Worm (Caenorhabditis elegans) whole organism, L4 larva: Measurements from ENCODE around the gene Y44A6C.2.

Experiments used
- D1046.2 ChIP-seq: fragments of 200-800 bp; sonication (Bioruptor generic); IDR thresholded peaks from 2 replicates; pipeline ENCODE4 v1.3.6; 2022; ENCODE audit warnings: missing genetic modification characterization, missing compliant biosample characterization
- F26F4.8 ChIP-seq: fragments of 200-800 bp; sonication (Bioruptor generic); conservative IDR thresholded peaks from 2 replicates; pipeline ENCODE4 v1.3.6; 2022; ENCODE audit warnings: missing genetic modification characterization, missing compliant biosample characterization
- F37D6.2 ChIP-seq: sonication (generic microtip); optimal IDR thresholded peaks from 2 replicates; lab custom pipeline; 2016; ENCODE audit warnings: mild to moderate bottlenecking, missing genetic modification characterization, missing compliant biosample characterization
- F44E2.7 ChIP-seq: fragments of 200-800 bp; sonication (Bioruptor generic); IDR thresholded peaks from 2 replicates; pipeline ENCODE4 v2.1.2; 2022; ENCODE audit warnings: missing genetic modification characterization, missing compliant biosample characterization
- F49E8.2 ChIP-seq: sonication (generic microtip); optimal IDR thresholded peaks from 2 replicates; lab custom pipeline; 2016; ENCODE audit warnings: missing compliant biosample characterization, mild to moderate bottlenecking, missing genetic modification characterization, borderline replicate concordance
- Y105C5A.15 ChIP-seq: fragments of 200-800 bp; sonication (Bioruptor generic); IDR thresholded peaks from 2 replicates; pipeline ENCODE4 v1.3.6; 2022; ENCODE audit warnings: missing genetic modification characterization, missing compliant biosample characterization
- Y48G9A.11 ChIP-seq: fragments of 200-800 bp; sonication (Bioruptor generic); IDR thresholded peaks from 2 replicates; pipeline ENCODE4 v1.3.6; 2022; ENCODE audit warnings: missing genetic modification reagents, missing genetic modification characterization, missing compliant biosample characterization
- ZK337.2 ChIP-seq: fragments of 200-800 bp; sonication (Bioruptor generic); IDR thresholded peaks from 2 replicates; pipeline ENCODE4 v1.3.6; 2022; ENCODE audit warnings: missing genetic modification reagents, missing genetic modification characterization, missing compliant biosample characterization
- aha-1 ChIP-seq: fragments of 150-350 bp; peaks from one replicate; lab custom pipeline; 2014; ENCODE audit warnings: missing biosample characterization, missing genetic modification characterization
- arid-1 ChIP-seq: fragments of 200-800 bp; sonication (Bioruptor generic); conservative IDR thresholded peaks from 2 replicates; pipeline ENCODE4 v1.3.6; 2022; ENCODE audit warnings: missing genetic modification reagents, missing genetic modification characterization, missing compliant biosample characterization
- daf-12 ChIP-seq: fragments of 150-350 bp; optimal IDR thresholded peaks from 2 replicates; lab custom pipeline; 2014; ENCODE audit warnings: missing biosample characterization, missing genetic modification reagents, missing genetic modification characterization
- daf-16 ChIP-seq, 3 experiments: sonication (generic microtip); optimal IDR thresholded peaks; 2 replicates each; lab custom pipeline; 2016 to 2017; ENCODE audit warnings: missing genetic modification characterization in 3 of 3, missing genetic modification reagents in 3 of 3, mild to moderate bottlenecking in 2 of 3, missing compliant biosample characterization in 2 of 3, missing biosample characterization in 1 of 3, moderate library complexity in 1 of 3
- daf-19 ChIP-seq: fragments of 200-800 bp; sonication (Bioruptor generic); conservative IDR thresholded peaks from 2 replicates; pipeline ENCODE4 v1.3.6; 2022; ENCODE audit warnings: missing genetic modification characterization, missing compliant biosample characterization
- daf-8 ChIP-seq: fragments of 200-800 bp; sonication (Bioruptor generic); IDR thresholded peaks from 2 replicates; pipeline ENCODE4 v1.3.6; 2022; ENCODE audit warnings: missing genetic modification characterization, missing compliant biosample characterization
- dpl-1 ChIP-seq: fragments of 150-350 bp; optimal IDR thresholded peaks from 2 replicates; lab custom pipeline; 2014; ENCODE audit warnings: missing biosample characterization, missing genetic modification reagents, missing genetic modification characterization
- egl-27 ChIP-seq: sonication (generic microtip); optimal IDR thresholded peaks from 3 replicates; lab custom pipeline; 2017; ENCODE audit warnings: missing biosample characterization, missing genetic modification reagents, missing genetic modification characterization
- fkh-10 ChIP-seq: fragments of 150-350 bp; optimal IDR thresholded peaks from 2 replicates; lab custom pipeline; 2014; ENCODE audit warnings: missing biosample characterization, missing genetic modification reagents, missing genetic modification characterization
- fos-1 ChIP-seq: fragments of 150-350 bp; optimal IDR thresholded peaks from 2 replicates; lab custom pipeline; 2014; ENCODE audit warnings: missing biosample characterization, missing genetic modification characterization
- hif-1 ChIP-seq, 2 experiments: sonication (generic microtip); optimal IDR thresholded peaks; 2 replicates each; lab custom pipeline; 2016 to 2017; ENCODE audit warnings: missing compliant biosample characterization in 2 of 2, missing genetic modification characterization in 2 of 2, missing genetic modification reagents in 2 of 2, missing genotype in 2 of 2, mild to moderate bottlenecking in 1 of 2
- lim-7 ChIP-seq: fragments of 200-800 bp; sonication (Bioruptor generic); IDR thresholded peaks from 2 replicates; pipeline ENCODE4 v1.3.6; 2022; ENCODE audit warnings: missing genetic modification characterization, missing compliant biosample characterization
- lin-29 ChIP-seq: fragments of 200-800 bp; sonication (Bioruptor generic); IDR thresholded peaks from 2 replicates; pipeline ENCODE4 v1.3.6; 2022; ENCODE audit warnings: missing genetic modification reagents, missing genetic modification characterization, missing compliant biosample characterization
- lin-39 ChIP-seq: fragments of 150-350 bp; optimal IDR thresholded peaks from 2 replicates; lab custom pipeline; 2014; ENCODE audit warnings: missing biosample characterization, missing genetic modification reagents, missing genetic modification characterization
- lir-3 ChIP-seq: sonication (generic microtip); optimal IDR thresholded peaks from 2 replicates; lab custom pipeline; 2016; ENCODE audit warnings: mild to moderate bottlenecking, missing genetic modification characterization, missing compliant biosample characterization
- madf-9 ChIP-seq: fragments of 200-800 bp; sonication (Bioruptor generic); conservative IDR thresholded peaks from 2 replicates; pipeline ENCODE4 v1.3.6; 2022; ENCODE audit warnings: missing genetic modification reagents, missing genetic modification characterization, missing compliant biosample characterization
- mdt-29 ChIP-seq: fragments of 200-800 bp; sonication (Bioruptor generic); IDR thresholded peaks from 2 replicates; pipeline ENCODE4 v1.3.6; 2022; ENCODE audit warnings: missing genetic modification reagents, missing genetic modification characterization, missing compliant biosample characterization
- mxl-3 ChIP-seq: fragments of 200-800 bp; sonication (Bioruptor generic); optimal IDR thresholded peaks from 2 replicates; lab custom pipeline; 2018; ENCODE audit warnings: mild to moderate bottlenecking, missing genetic modification characterization, missing compliant biosample characterization
- nhr-10 ChIP-seq: fragments of 150-350 bp; optimal IDR thresholded peaks from 2 replicates; lab custom pipeline; 2014; ENCODE audit warnings: missing biosample characterization, missing genetic modification characterization
- nhr-111 ChIP-seq: fragments of 200-800 bp; sonication (Bioruptor generic); optimal IDR thresholded peaks from 2 replicates; lab custom pipeline; 2018; ENCODE audit warnings: mild to moderate bottlenecking, missing genetic modification characterization, missing compliant biosample characterization
- nhr-237 ChIP-seq: sonication (generic microtip); optimal IDR thresholded peaks from 2 replicates; lab custom pipeline; 2017; ENCODE audit warnings: missing biosample characterization, missing genetic modification characterization
- nhr-25 ChIP-seq: sonication (generic microtip); optimal IDR thresholded peaks from 2 replicates; lab custom pipeline; 2017; ENCODE audit warnings: missing genetic modification characterization, mild to moderate bottlenecking, missing compliant biosample characterization, antibody characterized with exemption, moderate library complexity, borderline replicate concordance; ENCODE audit not compliant: insufficient read depth
- nhr-41 ChIP-seq: fragments of 200-800 bp; sonication (Bioruptor generic); IDR thresholded peaks from 2 replicates; pipeline ENCODE4 v1.3.6; 2022; ENCODE audit warnings: missing genetic modification reagents, missing genetic modification characterization, missing compliant biosample characterization
- nhr-42 ChIP-seq: fragments of 200-800 bp; sonication (Bioruptor generic); IDR thresholded peaks from 2 replicates; pipeline ENCODE4 v1.3.6; 2022; ENCODE audit warnings: missing genetic modification characterization, missing compliant biosample characterization
- nhr-6 ChIP-seq: fragments of 150-350 bp; optimal IDR thresholded peaks from 2 replicates; lab custom pipeline; 2014; ENCODE audit warnings: missing biosample characterization, missing genetic modification characterization
- nhr-77 ChIP-seq: fragments of 150-350 bp; optimal IDR thresholded peaks from 2 replicates; lab custom pipeline; 2014; ENCODE audit warnings: missing biosample characterization, missing genetic modification characterization
- pha-4 ChIP-seq, 2 experiments: fragments of 150-350 bp in 1 of 2; fragments of 200-800 bp in 1 of 2; sonication (Bioruptor generic) in 1 of 2; IDR thresholded peaks in 1 of 2; optimal IDR thresholded peaks in 1 of 2; 2 replicates each; pipeline versions ENCODE4 v1.3.6 to Lab custom; 2014 to 2022; ENCODE audit warnings: missing genetic modification characterization in 2 of 2, missing genetic modification reagents in 2 of 2, missing biosample characterization in 1 of 2, missing compliant biosample characterization in 1 of 2
- php-3 ChIP-seq: fragments of 200-800 bp; sonication (Bioruptor generic); IDR thresholded peaks from 2 replicates; pipeline ENCODE4 v1.3.6; 2022; ENCODE audit warnings: missing genetic modification reagents, missing genetic modification characterization, missing compliant biosample characterization
- rbr-2 ChIP-seq: sonication (generic microtip); optimal IDR thresholded peaks from 2 replicates; lab custom pipeline; 2016; ENCODE audit warnings: missing genotype, missing genetic modification characterization, missing compliant biosample characterization
- saeg-2 ChIP-seq: fragments of 200-800 bp; sonication (Bioruptor generic); IDR thresholded peaks from 2 replicates; pipeline ENCODE4 v1.3.6; 2022; ENCODE audit warnings: missing genetic modification reagents, missing genetic modification characterization, missing compliant biosample characterization
- sdz-12 ChIP-seq: fragments of 200-800 bp; sonication (Bioruptor generic); optimal IDR thresholded peaks from 2 replicates; lab custom pipeline; 2018; ENCODE audit warnings: mild to moderate bottlenecking, missing genetic modification characterization, missing compliant biosample characterization
- tag-97 ChIP-seq: fragments of 200-800 bp; sonication (Bioruptor generic); IDR thresholded peaks from 2 replicates; pipeline ENCODE4 v1.3.6; 2022; ENCODE audit warnings: missing genetic modification characterization, missing compliant biosample characterization
- tra-1 ChIP-seq: fragments of 200-800 bp; sonication (Bioruptor generic); IDR thresholded peaks from 2 replicates; pipeline ENCODE4 v1.3.6; 2022; ENCODE audit warnings: missing genetic modification reagents, missing genetic modification characterization, missing compliant biosample characterization
- unc-39 ChIP-seq: sonication (generic microtip); optimal IDR thresholded peaks from 2 replicates; lab custom pipeline; 2017; ENCODE audit warnings: missing biosample characterization, missing genetic modification characterization
- unc-62 ChIP-seq, 3 experiments: fragments of 150-350 bp in 1 of 3; sonication (generic microtip); optimal IDR thresholded peaks in 2 of 3; peaks in 1 of 3; 1 replicate in 1 of 3; 2 replicates in 2 of 3; lab custom pipeline; 2014 to 2017; ENCODE audit warnings: missing biosample characterization in 3 of 3, missing genetic modification characterization in 3 of 3, missing genetic modification reagents in 3 of 3, missing genotype in 1 of 3
- zfp-2 ChIP-seq: sonication (generic microtip); optimal IDR thresholded peaks from 2 replicates; lab custom pipeline; 2016; ENCODE audit warnings: mild to moderate bottlenecking, missing genetic modification characterization, missing compliant biosample characterization
- zfp-3 ChIP-seq: fragments of 200-800 bp; sonication (Bioruptor generic); conservative IDR thresholded peaks from 2 replicates; pipeline ENCODE4 v1.3.6; 2022; ENCODE audit warnings: missing genetic modification reagents, missing genetic modification characterization, missing compliant biosample characterization
- ztf-7 ChIP-seq: fragments of 150-350 bp; optimal IDR thresholded peaks from 2 replicates; lab custom pipeline; 2014; ENCODE audit warnings: missing biosample characterization, missing genetic modification characterization

The Y44A6C.2 gene

ce11 chrV:20722447-20722846 is 413 bp downstream of the Y44A6C.2 start:
- TF ChIP-seq aha-1 (peak; percentile 82), fkh-10 (GFP tag; lab: Kevin White, UChicago) (no peak), rbr-2 (tag; lab: Kevin White, UChicago) (no peak), ztf-7 (tag; lab: Kevin White, UChicago) (no peak), nhr-111 (no peak), unc-62 (GFP tag; optimal IDR thresholded peaks at IDR 0.05 in 1 of 2; lab: Kevin White, UChicago) (peak in 1 of 2 experiments; percentile 73), unc-62 (tag; optimal IDR thresholded peaks at IDR 0.05; lab: Kevin White, UChicago) (no peak), Y105C5A.15 (GFP tag; lab: Robert Waterston, UW) (no peak), dpl-1 (GFP tag; lab: Kevin White, UChicago) (no peak)

ce11 chrV:20727458-20727857 is 5.4 kb downstream of the Y44A6C.2 start:
- no peak for TF ChIP-seq zfp-2 (tag; lab: Kevin White, UChicago)
- no peak for TF ChIP-seq egl-27 (tag; lab: Kevin White, UChicago)
- peak; percentile 92 for TF ChIP-seq aha-1
- no peak for TF ChIP-seq pha-4 (GFP tag; IDR thresholded peaks at IDR 0.05; lab: Robert Waterston, UW)
- no peak for TF ChIP-seq pha-4 (tag; optimal IDR thresholded peaks at IDR 0.05; lab: Kevin White, UChicago)

- TF ChIP-seq nhr-41 (GFP tag; lab: Robert Waterston, UW): no peak
- TF ChIP-seq nhr-42 (GFP tag; lab: Robert Waterston, UW): no peak
- no peak for TF ChIP-seq fos-1 (tag; lab: Kevin White, UChicago)
- TF ChIP-seq rbr-2 (tag; lab: Kevin White, UChicago): peak; percentile 62
- 0 out of 2 replicates have a peak, but pooled peaks have one; percentile 37 for TF ChIP-seq tra-1
- TF ChIP-seq Y48G9A.11 (GFP tag; lab: Robert Waterston, UW): no peak
- no peak for TF ChIP-seq lin-39 (tag; lab: Kevin White, UChicago)
- TF ChIP-seq daf-16 (GFP tag; optimal IDR thresholded peaks at IDR 0.05; lab: Kevin White, UChicago): peak; percentile 77 to 97
- peak; percentile 99 for TF ChIP-seq daf-16 (tag; optimal IDR thresholded peaks at IDR 0.05; lab: Kevin White, UChicago)
- no peak for TF ChIP-seq F37D6.2 (tag; lab: Kevin White, UChicago)
- no peak for TF ChIP-seq nhr-25
- TF ChIP-seq zfp-3 (GFP tag; lab: Robert Waterston, UW): peak; percentile 65; the same call in 1 of the 2 replicates
- TF ChIP-seq nhr-77: peak; percentile 91
- peak; percentile 12 for TF ChIP-seq nhr-10
- no peak for TF ChIP-seq egl-27 (tag; lab: Kevin White, UChicago)
- TF ChIP-seq unc-39 (tag; lab: Kevin White, UChicago): no peak
- TF ChIP-seq nhr-237 (tag; lab: Kevin White, UChicago): no peak
- TF ChIP-seq F26F4.8: no peak
- TF ChIP-seq lir-3: no peak
- no peak for TF ChIP-seq F44E2.7 (GFP tag; lab: Robert Waterston, UW)
- TF ChIP-seq D1046.2 (GFP tag; lab: Robert Waterston, UW): no peak
- no peak for TF ChIP-seq daf-12 (tag; lab: Kevin White, UChicago)
- TF ChIP-seq mxl-3 (GFP tag; lab: Kevin White, UChicago): peak; percentile 84
- TF ChIP-seq arid-1 (GFP tag; lab: Robert Waterston, UW): no peak
- no peak for TF ChIP-seq lim-7 (GFP tag; lab: Robert Waterston, UW)
- no peak for TF ChIP-seq lin-29
- TF ChIP-seq tag-97 (GFP tag; lab: Robert Waterston, UW): no peak
- TF ChIP-seq F49E8.2 (tag; lab: Kevin White, UChicago): no peak
- no peak for TF ChIP-seq saeg-2 (GFP tag; lab: Robert Waterston, UW)
- TF ChIP-seq nhr-6 (tag; lab: Kevin White, UChicago): peak; percentile 95
- TF ChIP-seq mdt-29 (GFP tag; lab: Robert Waterston, UW): no peak
- no peak for TF ChIP-seq daf-8
- no peak for TF ChIP-seq daf-19
- TF ChIP-seq php-3 (GFP tag; lab: Robert Waterston, UW): peak; percentile 72
- TF ChIP-seq hif-1 (tag; optimal IDR thresholded peaks at IDR 0.05; lab: Kevin White, UChicago): peak in 1 of 2 experiments; percentile 48
- no peak for TF ChIP-seq madf-9
- TF ChIP-seq sdz-12 (GFP tag; lab: Kevin White, UChicago): no peak
- TF ChIP-seq ZK337.2 (GFP tag; lab: Robert Waterston, UW): no peak
Measured at ce11 chrV:20728763-20729350, 6.8 kb downstream of the Y44A6C.2 start, which contains the start of gene ipla-3. TSS of gene ipla-3 (minus strand) at chrV:20729272.
